Fruit fly (Drosophila melanogaster) S2 (cell line): ENCODE results near the gene CG42324.

Source experiments
- CG8478 ChIP-seq: fragments of >200 bp; optimal IDR thresholded peaks from 2 replicates; lab custom pipeline; 2018
- CTCF ChIP-seq, 2 experiments: fragments of >200 bp; optimal IDR thresholded peaks; 2 replicates each; lab custom pipeline; 2018

DNA sequence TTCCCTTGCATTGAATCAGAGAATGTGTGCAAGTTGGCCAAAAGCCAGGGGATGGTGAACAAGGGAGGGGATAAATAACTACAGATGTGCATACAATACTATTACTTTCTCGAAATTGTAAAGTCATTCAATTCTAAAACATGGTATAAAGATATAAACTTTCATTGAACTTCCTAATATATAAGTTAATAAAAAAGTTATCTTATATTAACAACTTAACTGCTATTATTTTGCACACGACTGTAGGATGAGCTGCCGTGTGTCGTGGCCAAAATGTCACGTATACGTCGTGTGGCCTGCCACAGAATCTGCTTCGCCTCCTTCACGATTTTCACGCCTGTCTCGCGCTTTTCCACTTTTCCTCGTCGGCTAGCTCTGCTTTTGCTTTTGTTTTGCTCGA is 77.2 kb downstream of the CG42324 start:
- TF ChIP-seq CG8478 (lab: Kevin White, UChicago) (no peak), CTCF (optimal IDR thresholded peaks at IDR 0.05; lab: Kevin White, UChicago) (no peak)
